Fruit fly (Drosophila melanogaster) whole organism, adult: ENCODE results near the gene CG31954.

ENCODE experiments used
- CG11617 ChIP-seq: fragments of 200-800 bp; sonication (Bioruptor generic); optimal IDR thresholded peaks from 2 replicates; lab custom pipeline; 2017; ENCODE audit warnings: mild to moderate bottlenecking, missing biosample characterization, missing genetic modification reagents, missing genetic modification characterization
- CG12768 ChIP-seq: fragments of 200-800 bp; sonication (Bioruptor generic); optimal IDR thresholded peaks from 2 replicates; lab custom pipeline; 2017; ENCODE audit warnings: missing biosample characterization, missing genetic modification characterization, mild to moderate bottlenecking, moderate library complexity, missing genetic modification reagents
- CG33017 ChIP-seq: fragments of 200-800 bp; sonication (Bioruptor generic); optimal IDR thresholded peaks from 2 replicates; lab custom pipeline; 2018; ENCODE audit warnings: missing biosample characterization, mild to moderate bottlenecking, missing genetic modification characterization, moderate library complexity
- CG5204 ChIP-seq: fragments of 200-800 bp; sonication (Bioruptor generic); optimal IDR thresholded peaks from 2 replicates; lab custom pipeline; 2016; ENCODE audit warnings: missing biosample characterization, missing genetic modification characterization
- CG7101 ChIP-seq: fragments of 200-800 bp; sonication (Bioruptor generic); optimal IDR thresholded peaks from 2 replicates; lab custom pipeline; 2018; ENCODE audit warnings: missing biosample characterization, mild to moderate bottlenecking, missing genetic modification characterization, moderate library complexity
- Clk ChIP-seq: fragments of 200-800 bp; sonication (Bioruptor generic); optimal IDR thresholded peaks from 2 replicates; lab custom pipeline; 2017; ENCODE audit warnings: missing biosample characterization, missing genetic modification characterization
- Crg-1 ChIP-seq: fragments of 200-800 bp; sonication (Bioruptor generic); optimal IDR thresholded peaks from 2 replicates; lab custom pipeline; 2016; ENCODE audit warnings: missing biosample characterization, missing genetic modification characterization
- bab1 ChIP-seq: fragments of 200-800 bp; sonication (Bioruptor generic); optimal IDR thresholded peaks from 3 replicates; lab custom pipeline; 2019; ENCODE audit warnings: missing biosample characterization, mild to moderate bottlenecking, missing genetic modification characterization, moderate library complexity
- cic ChIP-seq: fragments of 200-800 bp; sonication (Bioruptor generic); optimal IDR thresholded peaks from 2 replicates; lab custom pipeline; 2017; ENCODE audit warnings: missing biosample characterization, mild to moderate bottlenecking, missing genetic modification characterization, moderate library complexity
- ovo ChIP-seq: fragments of 200-800 bp; sonication (Bioruptor generic); optimal IDR thresholded peaks from 2 replicates; lab custom pipeline; 2016; ENCODE audit warnings: missing biosample characterization, missing genetic modification characterization

DNA sequence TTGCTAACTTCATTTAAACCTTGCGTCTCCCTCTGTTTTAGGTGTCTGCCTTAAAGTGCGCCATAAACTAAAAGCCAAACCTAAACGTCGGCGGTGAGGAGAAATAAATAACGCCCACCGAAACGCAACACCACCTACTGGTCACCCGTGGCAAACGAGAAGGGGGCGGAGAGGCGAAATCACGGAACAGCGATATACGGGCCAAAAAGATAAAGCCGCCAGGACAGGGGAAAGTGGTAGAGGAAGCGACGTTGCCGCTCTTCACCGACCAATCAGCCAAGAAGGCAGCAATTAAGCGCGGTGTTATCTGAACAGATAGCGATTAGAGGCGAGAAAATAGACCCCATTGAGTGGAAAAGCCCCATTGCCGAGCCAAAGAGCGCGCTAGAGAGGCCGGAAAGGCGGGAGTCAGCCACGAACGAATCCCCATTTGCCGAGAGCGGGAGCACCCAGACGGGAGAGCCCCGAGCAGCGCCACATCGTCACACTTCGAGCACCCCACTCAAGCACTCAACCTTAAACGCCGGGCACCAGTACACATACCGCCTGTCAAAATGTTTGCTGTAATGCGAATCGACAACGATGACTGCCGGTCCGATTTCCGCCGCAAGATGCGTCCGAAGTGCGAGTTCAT, 35.2 kb upstream of the CG31954 start:
- TF ChIP-seq CG11617 (GFP tag; lab: Kevin White, UChicago) (no peak), bab1 (GFP tag; lab: Kevin White, UChicago) (no peak), Clk (GFP tag; lab: Kevin White, UChicago) (no peak), CG5204 (GFP tag; lab: Kevin White, UChicago) (no peak), CG12768 (GFP tag; lab: Kevin White, UChicago) (no peak), CG33017 (tag; lab: Kevin White, UChicago) (no peak), cic (GFP tag; lab: Kevin White, UChicago) (no peak), ovo (GFP tag; lab: Kevin White, UChicago) (no peak), Crg-1 (GFP tag; lab: Kevin White, UChicago) (no peak), CG7101 (tag; lab: Kevin White, UChicago) (no peak)
